Worm (Caenorhabditis elegans) whole organism, young adult: ENCODE data around the gene dhcr-7.

Experiments
- F52B5.7 ChIP-seq: sonication (generic microtip); optimal IDR thresholded peaks from 2 replicates; lab custom pipeline; 2016; ENCODE audit warnings: mild to moderate bottlenecking, missing genetic modification characterization, missing compliant biosample characterization
- him-1 ChIP-seq: sonication (generic microtip); optimal IDR thresholded peaks from 2 replicates; lab custom pipeline; 2016; ENCODE audit warnings: missing genotype, missing genetic modification reagents, missing genetic modification characterization, missing compliant biosample characterization
- sptf-2 ChIP-seq: fragments of 200-800 bp; sonication (Bioruptor generic); optimal IDR thresholded peaks from 2 replicates; lab custom pipeline; 2018; ENCODE audit warnings: mild to moderate bottlenecking, missing genetic modification characterization, missing compliant biosample characterization
- unc-62 ChIP-seq: fragments of 150-350 bp; optimal IDR thresholded peaks from 2 replicates; lab custom pipeline; 2014; ENCODE audit warnings: missing biosample characterization, missing genetic modification reagents, missing genetic modification characterization
- zfh-2 ChIP-seq: fragments of 200-800 bp; sonication (Bioruptor generic); conservative IDR thresholded peaks from 2 replicates; pipeline ENCODE4 v1.3.6; 2022; ENCODE audit warnings: missing genetic modification reagents, missing genetic modification characterization, missing compliant biosample characterization
- ztf-3 ChIP-seq: fragments of 200-800 bp; sonication (Bioruptor generic); optimal IDR thresholded peaks from 2 replicates; lab custom pipeline; 2018; ENCODE audit warnings: mild to moderate bottlenecking, missing genetic modification characterization, missing compliant biosample characterization

DNA sequence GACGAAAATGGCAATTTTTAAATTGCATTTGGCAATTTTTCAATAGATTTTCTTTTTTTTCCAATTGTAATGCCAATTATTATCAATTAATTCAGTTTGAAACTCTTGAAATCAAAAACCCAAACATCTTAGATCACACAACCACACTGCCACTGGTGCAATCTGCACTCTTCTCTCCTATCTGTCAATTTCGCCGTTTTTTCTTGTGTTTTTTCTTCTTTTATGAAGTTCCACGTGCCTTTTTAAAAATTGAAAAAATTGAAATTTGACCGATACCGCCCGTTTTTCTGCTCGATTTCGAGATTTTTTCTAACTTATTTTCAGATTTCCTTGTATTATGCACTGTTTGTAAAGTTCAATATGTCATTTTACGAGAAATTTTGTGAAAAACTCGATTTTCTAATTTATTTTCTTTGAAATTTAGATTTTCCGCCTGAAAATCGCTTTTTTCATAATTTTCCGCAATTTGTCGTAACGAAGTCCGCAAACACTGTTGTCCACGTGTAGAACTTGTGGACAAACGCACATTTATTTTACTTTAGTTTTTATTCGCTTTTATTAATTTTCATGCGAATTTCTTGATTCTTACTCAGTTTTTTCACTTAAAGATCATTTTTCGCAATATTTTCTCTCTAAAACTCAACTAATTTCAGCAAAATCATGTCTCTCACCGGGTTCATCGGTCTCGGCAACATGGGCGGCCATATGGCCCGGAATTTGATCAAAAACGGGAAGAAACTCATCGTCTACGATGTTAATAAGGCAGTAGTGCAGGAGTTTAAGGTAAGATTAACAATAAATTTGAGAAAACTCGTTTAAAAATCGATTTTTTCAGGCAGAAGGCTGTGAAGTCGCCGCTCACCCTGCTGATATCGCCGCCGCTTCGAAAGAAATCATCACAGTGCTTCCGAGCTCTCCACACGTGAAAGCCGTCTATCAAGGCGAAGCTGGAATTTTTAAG lies 8.4 kb upstream of the dhcr-7 start, which contains the start of gene B0250.5:
- no peak for TF ChIP-seq ztf-3 (GFP tag; lab: Kevin White, UChicago)
- TF ChIP-seq F52B5.7 (tag; lab: Kevin White, UChicago), result no peak
- TF ChIP-seq him-1 (tag; lab: Kevin White, UChicago), result no peak
- no peak for TF ChIP-seq zfh-2 (GFP tag; lab: Robert Waterston, UW)
- TF ChIP-seq unc-62 (GFP tag; lab: Kevin White, UChicago), result no peak
- no peak for TF ChIP-seq sptf-2
